Fruit fly (Drosophila melanogaster) whole organism, embryonic: ENCODE data around the gene H2.0.

Source experiments
- Blimp-1 ChIP-seq: fragments of 200-800 bp; sonication (Bioruptor generic); optimal IDR thresholded peaks from 3 replicates; lab custom pipeline; 2018; ENCODE audit warnings: missing biosample characterization, missing genetic modification characterization, mild to moderate bottlenecking, moderate library complexity, missing genetic modification reagents
- CG10209 ChIP-seq: fragments of 200-800 bp; sonication (Bioruptor generic); optimal IDR thresholded peaks from 3 replicates; lab custom pipeline; 2017; ENCODE audit warnings: missing biosample characterization, mild to moderate bottlenecking, missing genetic modification characterization, missing genetic modification reagents
- CG10366 ChIP-seq: fragments of 200-800 bp; sonication (Bioruptor generic); IDR thresholded peaks from 2 replicates; pipeline ENCODE4 v1.3.6; 2022; ENCODE audit warnings: missing biosample characterization, missing genetic modification characterization
- CG10431 ChIP-seq: fragments of 200-800 bp; sonication (Bioruptor generic); optimal IDR thresholded peaks from 3 replicates; lab custom pipeline; 2018; ENCODE audit warnings: missing biosample characterization, mild to moderate bottlenecking, missing genetic modification characterization
- CG10543 ChIP-seq: fragments of 200-800 bp; sonication (Bioruptor generic); optimal IDR thresholded peaks from 3 replicates; lab custom pipeline; 2017; ENCODE audit warnings: missing biosample characterization, mild to moderate bottlenecking, missing genetic modification characterization, moderate library complexity
- CG12104 ChIP-seq: fragments of 200-800 bp; sonication (Bioruptor generic); optimal IDR thresholded peaks from 3 replicates; lab custom pipeline; 2016; ENCODE audit warnings: missing biosample characterization, missing genetic modification characterization
- CG1233 ChIP-seq: fragments of 200-800 bp; sonication (Bioruptor generic); optimal IDR thresholded peaks from 4 replicates; lab custom pipeline; 2018; ENCODE audit warnings: missing biosample characterization, mild to moderate bottlenecking, missing genetic modification characterization
- CG13424 ChIP-seq: fragments of 200-800 bp; sonication (Bioruptor generic); optimal IDR thresholded peaks from 2 replicates; lab custom pipeline; 2019; ENCODE audit warnings: missing biosample characterization, mild to moderate bottlenecking, missing genetic modification characterization, moderate library complexity
- CG13624 ChIP-seq: fragments of 200-800 bp; sonication (Bioruptor generic); optimal IDR thresholded peaks from 2 replicates; lab custom pipeline; 2016; ENCODE audit warnings: missing biosample characterization, missing genetic modification characterization
- CG13894 ChIP-seq: fragments of 200-800 bp; sonication (Bioruptor generic); optimal IDR thresholded peaks from 3 replicates; lab custom pipeline; 2018; ENCODE audit warnings: missing biosample characterization, mild to moderate bottlenecking, missing genetic modification characterization, moderate library complexity
- CG14860 ChIP-seq: fragments of 200-800 bp; sonication (Bioruptor generic); IDR thresholded peaks from 3 replicates; pipeline ENCODE4 v1.3.6; 2022; ENCODE audit warnings: missing biosample characterization, missing genetic modification characterization; ENCODE audit not compliant: partially characterized antibody
- CG15269 ChIP-seq: fragments of 200-800 bp; sonication (Bioruptor generic); optimal IDR thresholded peaks from 2 replicates; lab custom pipeline; 2018; ENCODE audit warnings: missing biosample characterization, mild to moderate bottlenecking, missing genetic modification characterization, moderate library complexity
- CG18599 ChIP-seq: fragments of 200-800 bp; sonication (Bioruptor generic); optimal IDR thresholded peaks from 3 replicates; lab custom pipeline; 2017; ENCODE audit warnings: missing biosample characterization, missing genetic modification characterization, mild to moderate bottlenecking, moderate library complexity, missing genetic modification reagents
- CG18619 ChIP-seq: fragments of 200-800 bp; sonication (Bioruptor generic); optimal IDR thresholded peaks from 3 replicates; lab custom pipeline; 2017; ENCODE audit warnings: missing biosample characterization, mild to moderate bottlenecking, missing genetic modification characterization
- CG30403 ChIP-seq: fragments of 200-800 bp; sonication (Bioruptor generic); optimal IDR thresholded peaks from 3 replicates; lab custom pipeline; 2016; ENCODE audit warnings: missing biosample characterization, missing genetic modification characterization
- CG34376 ChIP-seq: fragments of 200-800 bp; sonication (Bioruptor generic); optimal IDR thresholded peaks from 2 replicates; lab custom pipeline; 2018; ENCODE audit warnings: missing biosample characterization, mild to moderate bottlenecking, missing genetic modification characterization
- CG6272 ChIP-seq: fragments of 200-800 bp; sonication (Bioruptor generic); IDR thresholded peaks from 2 replicates; pipeline ENCODE4 v1.3.6; 2022; ENCODE audit warnings: missing biosample characterization, missing genetic modification characterization
- CG6813 ChIP-seq: fragments of 200-800 bp; sonication (Bioruptor generic); optimal IDR thresholded peaks from 2 replicates; lab custom pipeline; 2017; ENCODE audit warnings: missing biosample characterization, missing genetic modification characterization, mild to moderate bottlenecking, moderate library complexity, missing genetic modification reagents
- CG7786 ChIP-seq: fragments of 200-800 bp; sonication (Bioruptor generic); optimal IDR thresholded peaks from 2 replicates; lab custom pipeline; 2016; ENCODE audit warnings: missing biosample characterization, missing genetic modification characterization
- CG8089 ChIP-seq: fragments of 200-800 bp; sonication (Bioruptor generic); optimal IDR thresholded peaks from 3 replicates; lab custom pipeline; 2016; ENCODE audit warnings: missing biosample characterization, missing genetic modification characterization
- CG8290 ChIP-seq, 3 experiments: fragments of 200-800 bp; sonication (Bioruptor generic); optimal IDR thresholded peaks; 2 replicates each; lab custom pipeline; 2016 to 2019; ENCODE audit warnings: missing biosample characterization in 3 of 3, missing genetic modification characterization in 3 of 3, mild to moderate bottlenecking in 2 of 3, moderate library complexity in 1 of 3
- CG8944 ChIP-seq: fragments of 200-800 bp; sonication (Bioruptor generic); optimal IDR thresholded peaks from 3 replicates; lab custom pipeline; 2016; ENCODE audit warnings: missing biosample characterization, missing genetic modification characterization
- CG9817 ChIP-seq: fragments of 200-800 bp; sonication (Bioruptor generic); optimal IDR thresholded peaks from 2 replicates; lab custom pipeline; 2018; ENCODE audit warnings: missing biosample characterization, mild to moderate bottlenecking, missing genetic modification characterization, moderate library complexity
- D19B ChIP-seq: fragments of 200-800 bp; sonication (Bioruptor generic); optimal IDR thresholded peaks from 2 replicates; lab custom pipeline; 2017; ENCODE audit warnings: missing biosample characterization, mild to moderate bottlenecking, missing genetic modification characterization
- Dek ChIP-seq: fragments of 200-800 bp; sonication (Bioruptor generic); optimal IDR thresholded peaks from 3 replicates; lab custom pipeline; 2019; ENCODE audit warnings: missing biosample characterization, mild to moderate bottlenecking, missing genetic modification characterization, moderate library complexity
- E2f2 ChIP-seq: fragments of 200-800 bp; sonication (Bioruptor generic); IDR thresholded peaks from 2 replicates; pipeline ENCODE4 v1.3.6; 2022; ENCODE audit warnings: missing biosample characterization, missing genetic modification characterization
- HLH54F ChIP-seq: fragments of 200-800 bp; sonication (Bioruptor generic); optimal IDR thresholded peaks from 3 replicates; lab custom pipeline; 2016; ENCODE audit warnings: missing biosample characterization, missing genetic modification characterization
- HLHmδ ChIP-seq: fragments of 200-800 bp; sonication (Bioruptor generic); optimal IDR thresholded peaks from 2 replicates; lab custom pipeline; 2018; ENCODE audit warnings: missing biosample characterization, mild to moderate bottlenecking, missing genetic modification characterization, moderate library complexity
- Hand ChIP-seq: fragments of 200-800 bp; sonication (Bioruptor generic); optimal IDR thresholded peaks from 2 replicates; lab custom pipeline; 2017; ENCODE audit warnings: mild to moderate bottlenecking, missing biosample characterization, missing genetic modification reagents, missing genetic modification characterization
- Hey ChIP-seq: fragments of 200-800 bp; sonication (Bioruptor generic); optimal IDR thresholded peaks from 3 replicates; lab custom pipeline; 2018; ENCODE audit warnings: missing biosample characterization, mild to moderate bottlenecking, missing genetic modification characterization
- Meics ChIP-seq: fragments of 200-800 bp; sonication (Bioruptor generic); optimal IDR thresholded peaks from 2 replicates; lab custom pipeline; 2017; ENCODE audit warnings: missing biosample characterization, mild to moderate bottlenecking, missing genetic modification characterization
- NfI ChIP-seq: fragments of 200-800 bp; sonication (Bioruptor generic); optimal IDR thresholded peaks from 3 replicates; lab custom pipeline; 2018; ENCODE audit warnings: missing biosample characterization, mild to moderate bottlenecking, missing genetic modification characterization, moderate library complexity
- Sry-δ ChIP-seq: fragments of 200-800 bp; sonication (Bioruptor generic); optimal IDR thresholded peaks from 2 replicates; lab custom pipeline; 2016; ENCODE audit warnings: missing biosample characterization, missing genetic modification characterization
- Xbp1 ChIP-seq: fragments of 200-800 bp; sonication (Bioruptor generic); optimal IDR thresholded peaks from 3 replicates; lab custom pipeline; 2016; ENCODE audit warnings: missing biosample characterization, mild to moderate bottlenecking, missing genetic modification characterization
- ab ChIP-seq: fragments of 200-800 bp; sonication (Bioruptor generic); optimal IDR thresholded peaks from 2 replicates; lab custom pipeline; 2016; ENCODE audit warnings: missing biosample characterization, missing genetic modification characterization
- ac ChIP-seq: fragments of 200-800 bp; sonication (Bioruptor generic); optimal IDR thresholded peaks from 3 replicates; lab custom pipeline; 2017; ENCODE audit warnings: missing biosample characterization, mild to moderate bottlenecking, missing genetic modification characterization
- ap ChIP-seq: fragments of 200-800 bp; sonication (Bioruptor generic); IDR thresholded peaks from 2 replicates; pipeline ENCODE4 v1.3.6; 2022; ENCODE audit warnings: missing biosample characterization, missing genetic modification characterization
- chn ChIP-seq: fragments of 200-800 bp; sonication (Bioruptor generic); optimal IDR thresholded peaks from 2 replicates; lab custom pipeline; 2016; ENCODE audit warnings: missing biosample characterization, missing genetic modification characterization
- dpn ChIP-seq, 2 experiments: fragments of 200-800 bp; sonication (Bioruptor generic); optimal IDR thresholded peaks; 3 replicates each; lab custom pipeline; 2016; ENCODE audit warnings: missing biosample characterization in 2 of 2, missing genetic modification characterization in 2 of 2
- gce ChIP-seq: fragments of 200-800 bp; sonication (Bioruptor generic); IDR thresholded peaks from 3 replicates; pipeline ENCODE4 v1.3.6; 2022; ENCODE audit warnings: missing biosample characterization, missing genetic modification characterization
- gt ChIP-seq: fragments of 200-800 bp; sonication (Bioruptor generic); IDR thresholded peaks from 2 replicates; pipeline ENCODE4 v1.3.6; 2022; ENCODE audit warnings: missing biosample characterization, missing genetic modification characterization
- inv ChIP-seq: fragments of 200-800 bp; sonication (Bioruptor generic); IDR thresholded peaks from 2 replicates; pipeline ENCODE4 v1.3.6; 2022; ENCODE audit warnings: missing biosample characterization, missing genetic modification characterization; ENCODE audit not compliant: partially characterized antibody
- jumu ChIP-seq: fragments of 200-800 bp; sonication (Bioruptor generic); optimal IDR thresholded peaks from 3 replicates; lab custom pipeline; 2016; ENCODE audit warnings: missing biosample characterization, missing genetic modification characterization
- kni ChIP-seq: fragments of 200-800 bp; sonication (Bioruptor generic); optimal IDR thresholded peaks from 3 replicates; lab custom pipeline; 2017; ENCODE audit warnings: mild to moderate bottlenecking, missing biosample characterization, missing genetic modification reagents, missing genetic modification characterization
- sc ChIP-seq, 3 experiments: fragments of >200 bp in 2 of 3; fragments of 200-800 bp in 1 of 3; sonication (Bioruptor generic) in 1 of 3; optimal IDR thresholded peaks; 2 replicates in 2 of 3; 3 replicates in 1 of 3; lab custom pipeline; 2017; ENCODE audit warnings: mild to moderate bottlenecking in 1 of 3, missing biosample characterization in 1 of 3, missing genetic modification characterization in 1 of 3, missing genetic modification reagents in 1 of 3
- scrt ChIP-seq: fragments of 200-800 bp; sonication (Bioruptor generic); optimal IDR thresholded peaks from 2 replicates; lab custom pipeline; 2018; ENCODE audit warnings: missing biosample characterization, mild to moderate bottlenecking, missing genetic modification characterization, moderate library complexity
- unpg ChIP-seq: fragments of 200-800 bp; sonication (Bioruptor generic); optimal IDR thresholded peaks from 3 replicates; lab custom pipeline; 2018; ENCODE audit warnings: missing biosample characterization, mild to moderate bottlenecking, missing genetic modification characterization, moderate library complexity
- usp ChIP-seq: fragments of >200 bp; optimal IDR thresholded peaks from 2 replicates; lab custom pipeline; 2017; ENCODE audit warnings: missing biosample characterization, missing genetic modification characterization

H2.0 gene

DNA sequence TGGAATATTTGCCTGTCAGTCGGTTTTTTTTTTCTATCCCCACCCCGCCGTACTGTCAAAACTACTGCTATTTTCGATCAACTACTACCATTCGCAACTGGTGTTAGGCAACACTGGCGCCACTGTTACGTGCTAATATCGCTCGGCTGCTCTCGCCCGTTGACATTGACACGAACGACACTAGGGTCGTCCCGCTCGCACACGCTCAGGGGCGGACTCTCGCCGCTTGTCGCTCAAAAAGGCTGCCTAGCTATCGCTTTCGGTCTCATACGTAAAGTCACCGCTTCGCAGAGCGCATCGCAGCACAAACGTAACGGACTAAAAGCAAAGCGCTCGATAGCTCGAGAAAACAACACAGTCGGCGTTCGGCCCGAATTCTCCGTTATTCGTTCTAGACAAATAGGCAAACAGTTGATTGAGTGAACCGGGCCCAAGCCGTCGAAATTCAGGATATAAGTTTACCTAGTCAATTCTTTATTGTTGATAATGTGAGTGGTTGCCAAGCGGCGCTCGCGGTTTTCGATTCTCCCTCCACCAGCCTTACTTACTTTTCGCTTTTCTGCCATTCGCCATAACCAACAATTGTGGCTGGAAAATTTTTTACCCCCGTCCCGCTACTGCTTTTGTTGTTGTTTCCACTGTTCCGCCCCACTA, 36.7 kb downstream of the H2.0 start:
- no peak for TF ChIP-seq CG12104 (GFP tag; lab: Kevin White, UChicago)
- TF ChIP-seq scrt = peak; percentile 44
- peak; percentile 31 to 59 for TF ChIP-seq dpn (GFP tag; optimal IDR thresholded peaks at IDR 0.05; lab: Kevin White, UChicago)
- no peak for TF ChIP-seq sc (optimal IDR thresholded peaks at IDR 0.05; lab: Kevin White, UChicago)
- TF ChIP-seq sc (GFP tag; optimal IDR thresholded peaks at IDR 0.05; lab: Kevin White, UChicago) = no peak
- peak; percentile 38 for TF ChIP-seq CG15269 (tag; lab: Kevin White, UChicago)
- no peak for TF ChIP-seq CG6813
- peak; percentile 30 for TF ChIP-seq NfI
- TF ChIP-seq CG10366 (GFP tag; lab: Robert Waterston, UW) = no peak
- TF ChIP-seq CG10543 (GFP tag; lab: Kevin White, UChicago) = peak; percentile 94
- TF ChIP-seq chn = peak; percentile 38
- no peak for TF ChIP-seq ap (GFP tag; lab: Robert Waterston, UW)
- no peak for TF ChIP-seq CG8089 (GFP tag; lab: Kevin White, UChicago)
- no peak for TF ChIP-seq gce (GFP tag; lab: Robert Waterston, UW)
- peak; percentile 72 for TF ChIP-seq CG8290 (GFP tag; optimal IDR thresholded peaks at IDR 0.05; lab: Kevin White, UChicago)
- TF ChIP-seq CG8290 (tag; optimal IDR thresholded peaks at IDR 0.05; lab: Kevin White, UChicago) = peak; percentile 84 to 95
- TF ChIP-seq CG13894 = peak; percentile 68
- TF ChIP-seq CG10431 = peak; percentile 34
- peak; percentile 26 for TF ChIP-seq CG18619 (GFP tag; lab: Kevin White, UChicago)
- TF ChIP-seq E2f2 (GFP tag; lab: Robert Waterston, UW) = no peak
- peak; percentile 34 for TF ChIP-seq Sry-δ (GFP tag; lab: Kevin White, UChicago)
- peak; percentile 11 for TF ChIP-seq CG7786 (GFP tag; lab: Kevin White, UChicago)
- peak; percentile 45 for TF ChIP-seq jumu (GFP tag; lab: Kevin White, UChicago)
- TF ChIP-seq CG13624 (GFP tag; lab: Kevin White, UChicago) = peak; percentile 53
- TF ChIP-seq unpg (GFP tag; lab: Kevin White, UChicago) = peak; percentile 19
- TF ChIP-seq kni = peak; percentile 26
- no peak for TF ChIP-seq D19B (GFP tag; lab: Kevin White, UChicago)
- peak; percentile 41 for TF ChIP-seq Dek (tag; lab: Kevin White, UChicago)
- peak; percentile 10 for TF ChIP-seq HLH54F (GFP tag; lab: Kevin White, UChicago)
- TF ChIP-seq Hey (tag; lab: Kevin White, UChicago) = peak; percentile 15
- TF ChIP-seq CG30403 (GFP tag; lab: Kevin White, UChicago) = peak; percentile 19
- TF ChIP-seq inv = no peak
- TF ChIP-seq CG14860 (GFP tag; lab: Robert Waterston, UW) = no peak
- TF ChIP-seq ab (GFP tag; lab: Kevin White, UChicago) = no peak
- TF ChIP-seq usp (GFP tag; lab: Kevin White, UChicago) = no peak
- no peak for TF ChIP-seq Blimp-1 (GFP tag; lab: Kevin White, UChicago)
- peak; percentile 45 for TF ChIP-seq CG34376
- TF ChIP-seq CG13424 (tag; lab: Kevin White, UChicago) = peak; percentile 31
- TF ChIP-seq gt (GFP tag; lab: Robert Waterston, UW) = no peak
- peak; percentile 29 for TF ChIP-seq Meics (GFP tag; lab: Kevin White, UChicago)
- TF ChIP-seq Hand (GFP tag; lab: Kevin White, UChicago) = peak; percentile 16
- TF ChIP-seq CG1233 (GFP tag; lab: Kevin White, UChicago) = peak; percentile 33
- TF ChIP-seq ac (GFP tag; lab: Kevin White, UChicago) = peak; percentile 29
- peak; percentile 51 for TF ChIP-seq CG18599 (GFP tag; lab: Kevin White, UChicago)
- peak; percentile 18 for TF ChIP-seq CG10209 (GFP tag; lab: Kevin White, UChicago)
- no peak for TF ChIP-seq CG6272 (GFP tag; lab: Robert Waterston, UW)
- TF ChIP-seq HLHmδ (GFP tag; lab: Kevin White, UChicago) = peak; percentile 44
- peak; percentile 38 for TF ChIP-seq CG9817
- no peak for TF ChIP-seq CG8944 (GFP tag; lab: Kevin White, UChicago)
- peak; percentile 26 for TF ChIP-seq Xbp1 (GFP tag; lab: Kevin White, UChicago)
